Fruit fly (Drosophila melanogaster): Measurements from ENCODE around the gene Lint-O.
A peak's percentile ranks its signal among the peaks of the same experiment; 100 is the strongest.

The Lint-O gene

DNA sequence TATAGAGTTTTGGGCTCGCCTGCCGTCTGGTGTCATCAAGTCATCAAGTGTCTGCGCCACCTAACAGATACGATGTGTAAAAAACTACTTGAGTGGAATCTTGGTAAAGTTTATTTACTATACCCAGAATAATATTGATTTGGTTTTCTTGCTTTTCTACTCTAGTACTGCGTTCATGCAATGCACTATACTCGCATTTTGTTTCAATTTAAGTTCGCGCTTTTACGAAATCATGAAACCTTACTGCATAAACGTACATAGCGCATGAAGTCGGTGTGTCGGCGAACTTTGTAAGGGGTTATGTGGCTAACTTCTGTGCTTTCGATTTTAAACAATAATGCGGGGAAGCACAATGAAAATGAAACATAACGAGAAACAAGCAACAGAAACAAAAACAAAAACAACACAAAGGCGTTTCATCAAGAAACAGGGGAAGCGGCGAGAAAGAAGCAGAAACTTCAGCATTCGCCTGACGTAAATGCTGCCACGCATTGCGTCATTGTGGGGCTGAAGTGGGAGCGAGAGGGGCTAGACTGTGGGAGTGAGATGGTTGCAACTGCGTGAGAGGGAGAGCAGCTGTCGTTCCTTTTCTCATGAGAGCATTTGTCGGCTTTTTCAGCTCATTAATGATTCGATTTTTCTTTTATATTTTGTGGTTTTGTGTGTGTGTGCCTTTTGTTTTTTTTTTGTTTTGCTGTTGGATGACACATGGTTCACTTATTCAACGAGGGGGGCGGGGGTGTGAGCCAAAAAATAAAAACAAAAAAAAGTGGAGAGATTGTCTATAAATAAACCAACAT, 46.2 kb upstream of the Lint-O start (continued):
- TF ChIP-seq chinmo (GFP tag; IDR thresholded peaks at IDR 0.05; ENCODE audit: partially characterized antibody) (peak; percentile 93; the same call in 3 of the 4 replicates), CG9609 (GFP tag; optimal IDR thresholded peaks at IDR 0.05) (no peak), CG2199 (GFP tag; IDR thresholded peaks at IDR 0.05) (peak; percentile 57; the same call in 1 of the 3 replicates), Hr78 (GFP tag; optimal IDR thresholded peaks at IDR 0.05) (peak in 1 of 2 experiments; percentile 46), CG8290 (GFP tag; optimal IDR thresholded peaks at IDR 0.05) (no peak), CG8290 (tag; optimal IDR thresholded peaks at IDR 0.05) (peak in 1 of 2 experiments; percentile 18), slbo (GFP tag; IDR thresholded peaks at IDR 0.05) (peak; percentile 44; the same call in 1 of the 2 replicates), cas (GFP tag; IDR thresholded peaks at IDR 0.05) (no peak), sens (GFP tag) (peak; percentile 24), CG6175 (GFP tag; IDR thresholded peaks at IDR 0.05) (peak; percentile 84; the same call in 2 of the 3 replicates), gro (GFP tag; optimal IDR thresholded peaks at IDR 0.05) (peak; percentile 36), CG32532 (GFP tag; IDR thresholded peaks at IDR 0.05) (peak; percentile 34; the same call in 1 of the 2 replicates), bbx (GFP tag; IDR thresholded peaks at IDR 0.05; ENCODE audit: partially characterized antibody) (peak; percentile 33; the same call in 1 of the 2 replicates), Six4 (GFP tag; optimal IDR thresholded peaks at IDR 0.05) (no peak), Deaf1 (tag; optimal IDR thresholded peaks at IDR 0.05) (peak; percentile 22), NFAT (GFP tag; IDR thresholded peaks at IDR 0.05) (no peak), PHDP (tag; optimal IDR thresholded peaks at IDR 0.05) (no peak), Mes4 (GFP tag; optimal IDR thresholded peaks at IDR 0.05) (no peak), lilli (GFP tag; optimal IDR thresholded peaks at IDR 0.05) (no peak), Drgx (GFP tag; IDR thresholded peaks at IDR 0.05) (peak; percentile 71), CG34224 (GFP tag; IDR thresholded peaks at IDR 0.05; ENCODE audit: partially characterized antibody) (peak; percentile 41; the same call in 1 of the 3 replicates), Atf3 (GFP tag; optimal IDR thresholded peaks at IDR 0.05) (peak; percentile 36)

DNA sequence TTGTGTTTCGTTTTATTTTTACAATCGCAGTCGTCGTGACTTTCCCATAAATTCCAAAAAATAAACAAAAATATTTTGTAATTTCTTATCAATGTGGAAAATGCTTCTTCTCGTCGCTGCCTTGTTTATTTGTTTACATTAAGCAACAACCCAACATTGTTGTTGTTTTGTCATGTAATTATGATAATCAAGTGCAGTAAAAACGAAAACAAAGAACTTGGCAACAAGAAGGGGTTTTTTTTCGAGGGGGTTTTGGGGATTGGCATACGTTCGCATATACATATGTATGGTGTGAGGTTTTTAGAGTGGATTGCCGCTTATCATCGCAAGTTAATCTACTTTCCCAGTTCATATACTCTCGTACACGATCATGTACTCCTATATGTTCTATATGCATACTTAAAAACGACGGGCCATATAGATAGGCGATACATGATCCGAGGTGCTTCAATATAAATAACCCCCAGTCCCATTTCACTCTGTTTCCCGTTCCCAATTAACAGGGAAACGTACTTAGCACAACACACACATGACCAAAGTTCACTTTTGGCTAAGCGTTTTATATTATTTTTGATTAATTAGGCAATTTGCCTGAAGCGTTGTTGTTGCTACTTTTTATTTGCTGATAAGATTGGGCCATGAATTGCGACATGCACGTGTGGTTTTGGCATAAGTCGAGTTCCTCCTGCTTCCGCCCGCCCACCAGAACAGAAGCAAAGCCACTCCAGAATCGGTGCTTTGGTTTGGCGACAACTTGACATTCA, 44.8 kb upstream of the Lint-O start:
- TF ChIP-seq Sox102F (GFP tag; optimal IDR thresholded peaks at IDR 0.05) (peak; percentile 21), Spps (tag; optimal IDR thresholded peaks at IDR 0.05) (no peak), Eip74EF (GFP tag; optimal IDR thresholded peaks at IDR 0.05) (peak in 1 of 2 experiments; percentile 27), gem (tag; optimal IDR thresholded peaks at IDR 0.05) (peak; percentile 27), p53 (GFP tag; optimal IDR thresholded peaks at IDR 0.05) (no peak), Blimp-1 (GFP tag; optimal IDR thresholded peaks at IDR 0.05) (peak; percentile 23), PHDP (tag; optimal IDR thresholded peaks at IDR 0.05) (peak; percentile 32), BtbVII (GFP tag; optimal IDR thresholded peaks at IDR 0.05) (peak; percentile 32), salm (tag; optimal IDR thresholded peaks at IDR 0.05) (peak; percentile 40), sug (tag; optimal IDR thresholded peaks at IDR 0.05) (peak; percentile 58), toy (GFP tag; IDR thresholded peaks at IDR 0.05) (no peak), CG3065 (GFP tag; optimal IDR thresholded peaks at IDR 0.05) (no peak), HLH4C (GFP tag; IDR thresholded peaks at IDR 0.05; ENCODE audit: partially characterized antibody) (no peak), CG17385 (GFP tag; optimal IDR thresholded peaks at IDR 0.05) (peak; percentile 70), CG6689 (GFP tag; IDR thresholded peaks at IDR 0.05) (no peak), CG2678 (tag; optimal IDR thresholded peaks at IDR 0.05) (peak; percentile 49), Mad (GFP tag; optimal IDR thresholded peaks at IDR 0.05) (no peak), wor (GFP tag; IDR thresholded peaks at IDR 0.05) (no peak), CG5180 (GFP tag; optimal IDR thresholded peaks at IDR 0.05) (peak; percentile 29), oc (tag; optimal IDR thresholded peaks at IDR 0.05) (peak; percentile 19), sr (GFP tag; IDR thresholded peaks at IDR 0.05) (no peak), crol (GFP tag; IDR thresholded peaks at IDR 0.05) (no peak), CG11504 (tag; optimal IDR thresholded peaks at IDR 0.05) (peak; percentile 26), HmgZ (tag; optimal IDR thresholded peaks at IDR 0.05) (peak; percentile 29), CG15514 (GFP tag; optimal IDR thresholded peaks at IDR 0.05) (peak; percentile 0), CG10147 (GFP tag; optimal IDR thresholded peaks at IDR 0.05) (peak; percentile 8)
